Fruit fly (Drosophila melanogaster): ENCODE data around the gene ine.
A peak's percentile ranks its signal among the peaks of the same experiment; 100 is the strongest.

ine gene

dm6 chr2L:4444457-4444856, 32.4 kb downstream of the ine start, which contains the start of the genes morgue and Elp3 (continued):
- TF ChIP-seq amos (GFP tag; IDR thresholded peaks at IDR 0.05; ENCODE audit: partially characterized antibody), result peak; percentile 68; the same call in 1 of the 2 replicates
- TF ChIP-seq CG11723 (GFP tag; optimal IDR thresholded peaks at IDR 0.05), result no peak
- no peak for TF ChIP-seq fu2 (GFP tag; optimal IDR thresholded peaks at IDR 0.05)
- no peak for TF ChIP-seq gcm2 (GFP tag; optimal IDR thresholded peaks at IDR 0.05)
- TF ChIP-seq CG2129 (GFP tag; IDR thresholded peaks at IDR 0.05; ENCODE audit: partially characterized antibody), result no peak
- TF ChIP-seq pros (GFP tag; optimal IDR thresholded peaks at IDR 0.05), result no peak
- TF ChIP-seq ken (GFP tag; IDR thresholded peaks at IDR 0.05), result no peak
- TF ChIP-seq hbn (GFP tag; IDR thresholded peaks at IDR 0.05; ENCODE audit: partially characterized antibody), result peak; percentile 51
- no peak for TF ChIP-seq grn (GFP tag; optimal IDR thresholded peaks at IDR 0.05)
- no peak for TF ChIP-seq CG8388 (GFP tag; optimal IDR thresholded peaks at IDR 0.05)
- no peak for TF ChIP-seq kah (GFP tag; optimal IDR thresholded peaks at IDR 0.05)
- TF ChIP-seq bsh (GFP tag; optimal IDR thresholded peaks at IDR 0.05), result no peak
- no peak for TF ChIP-seq Dip2 (GFP tag; IDR thresholded peaks at IDR 0.05)
- no peak for TF ChIP-seq CG9215 (GFP tag; IDR thresholded peaks at IDR 0.05)
- TF ChIP-seq pho (GFP tag; optimal IDR thresholded peaks at IDR 0.05), result no peak
- peak; percentile 11 for TF ChIP-seq phol (tag; optimal IDR thresholded peaks at IDR 0.05)
- no peak for TF ChIP-seq Fer3 (tag; optimal IDR thresholded peaks at IDR 0.05)
- peak; percentile 71 for TF ChIP-seq CG9797 (GFP tag; optimal IDR thresholded peaks at IDR 0.05)
- TF ChIP-seq gro (GFP tag; optimal IDR thresholded peaks at IDR 0.05), result no peak
- no peak for TF ChIP-seq CG7839 (tag; optimal IDR thresholded peaks at IDR 0.05)
- peak; percentile 15 for TF ChIP-seq Nf-YC (tag; optimal IDR thresholded peaks at IDR 0.05)
- no peak for TF ChIP-seq CG7987 (GFP tag; optimal IDR thresholded peaks at IDR 0.05)
- peak; percentile 53 for TF ChIP-seq Sin3A (optimal IDR thresholded peaks at IDR 0.05)
- peak; percentile 48; the same call in 1 of the 2 replicates for TF ChIP-seq inv (GFP tag; IDR thresholded peaks at IDR 0.05; ENCODE audit: partially characterized antibody)
- no peak for TF ChIP-seq zf30C (GFP tag; optimal IDR thresholded peaks at IDR 0.05)
- TF ChIP-seq CG18262 (tag; optimal IDR thresholded peaks at IDR 0.05), result no peak
- no peak for TF ChIP-seq Deaf1 (tag; optimal IDR thresholded peaks at IDR 0.05)
- TF ChIP-seq kni (GFP tag; optimal IDR thresholded peaks at IDR 0.05), result no peak
- TF ChIP-seq Abd-B (GFP tag; optimal IDR thresholded peaks at IDR 0.05), result no peak
- no peak for TF ChIP-seq org-1 (GFP tag; optimal IDR thresholded peaks at IDR 0.05)
- TF ChIP-seq trem (tag; optimal IDR thresholded peaks at IDR 0.05), result peak; percentile 91
- peak; percentile 56 for TF ChIP-seq unc-4 (GFP tag; IDR thresholded peaks at IDR 0.05; ENCODE audit: partially characterized antibody)
- peak; percentile 16 for TF ChIP-seq sug (tag; optimal IDR thresholded peaks at IDR 0.05)
- TF ChIP-seq chif (GFP tag; optimal IDR thresholded peaks at IDR 0.05), result no peak
- TF ChIP-seq Nf-YA (GFP tag; IDR thresholded peaks at IDR 0.05), result no peak
- TF ChIP-seq CG17361 (GFP tag; IDR thresholded peaks at IDR 0.05), result no peak
- TF ChIP-seq hb (GFP tag; IDR thresholded peaks at IDR 0.05; ENCODE audit: partially characterized antibody), result 0 out of 3 replicates have a peak, but pooled peaks have one; percentile 25
- no peak for TF ChIP-seq scrt (GFP tag; optimal IDR thresholded peaks at IDR 0.05)
- TF ChIP-seq CG1233 (GFP tag; optimal IDR thresholded peaks at IDR 0.05), result no peak
- no peak for TF ChIP-seq ash1 (GFP tag; optimal IDR thresholded peaks at IDR 0.05)
- TF ChIP-seq tin (GFP tag; optimal IDR thresholded peaks at IDR 0.05), result no peak
- TF ChIP-seq Bdp1 (GFP tag; optimal IDR thresholded peaks at IDR 0.05), result no peak
- TF ChIP-seq CG10959 (GFP tag; IDR thresholded peaks at IDR 0.05), result no peak
- TF ChIP-seq disco-r (GFP tag; optimal IDR thresholded peaks at IDR 0.05), result no peak
- no peak for TF ChIP-seq prd (optimal IDR thresholded peaks at IDR 0.05)
- TF ChIP-seq prd (GFP tag; IDR thresholded peaks at IDR 0.05), result no peak
- no peak for TF ChIP-seq Ptx1 (GFP tag; IDR thresholded peaks at IDR 0.05)
- TF ChIP-seq NFAT (GFP tag; IDR thresholded peaks at IDR 0.05), result no peak
- peak; percentile 17 for TF ChIP-seq Fer1 (GFP tag; optimal IDR thresholded peaks at IDR 0.05)
- TF ChIP-seq Pdp1 (GFP tag; optimal IDR thresholded peaks at IDR 0.05), result peak in 1 of 2 experiments; percentile 30
- TF ChIP-seq CG9817 (tag; optimal IDR thresholded peaks at IDR 0.05), result no peak
